Worm (Caenorhabditis elegans) whole organism, early embryonic: ENCODE results near the gene F26G1.10.

Experiments used
- F13C5.2 ChIP-seq: sonication (generic microtip); optimal IDR thresholded peaks from 2 replicates; lab custom pipeline; 2017; ENCODE audit warnings: mild to moderate bottlenecking, missing genetic modification characterization, inconsistent platforms, missing compliant biosample characterization
- aly-1 ChIP-seq: sonication (generic microtip); optimal IDR thresholded peaks from 2 replicates; lab custom pipeline; 2016; ENCODE audit warnings: missing genetic modification characterization, missing compliant biosample characterization
- ama-1 ChIP-seq: fragments of 150-350 bp; optimal IDR thresholded peaks from 2 replicates; lab custom pipeline; 2014
- ceh-13 ChIP-seq: fragments of 200-800 bp; sonication (Bioruptor generic); optimal IDR thresholded peaks from 2 replicates; lab custom pipeline; 2018; ENCODE audit warnings: mild to moderate bottlenecking, missing genetic modification characterization, missing compliant biosample characterization
- ceh-36 ChIP-seq: sonication (generic microtip); optimal IDR thresholded peaks from 2 replicates; lab custom pipeline; 2016; ENCODE audit warnings: missing genetic modification characterization, inconsistent platforms, missing compliant biosample characterization
- hmg-4 ChIP-seq: fragments of 200-800 bp; sonication (Bioruptor generic); optimal IDR thresholded peaks from 2 replicates; lab custom pipeline; 2018; ENCODE audit warnings: mild to moderate bottlenecking, missing genetic modification characterization, missing compliant biosample characterization
- hnd-1 ChIP-seq: sonication (generic microtip); optimal IDR thresholded peaks from 2 replicates; lab custom pipeline; 2016; ENCODE audit warnings: missing genetic modification characterization, missing compliant biosample characterization
- scrt-1 ChIP-seq: fragments of 200-800 bp; sonication (Bioruptor generic); IDR thresholded peaks from 2 replicates; pipeline ENCODE4 v1.3.6; 2022; ENCODE audit warnings: missing genetic modification characterization, missing compliant biosample characterization
- tbx-11 ChIP-seq: fragments of 200-800 bp; sonication (Bioruptor generic); IDR thresholded peaks from 2 replicates; pipeline ENCODE4 v1.3.6; 2022; ENCODE audit warnings: missing genetic modification characterization, missing compliant biosample characterization
- tbx-37 ChIP-seq: fragments of 200-800 bp; sonication (Bioruptor generic); conservative IDR thresholded peaks from 2 replicates; pipeline ENCODE4 v1.3.6; 2022; ENCODE audit warnings: missing genetic modification reagents, missing genetic modification characterization, missing compliant biosample characterization
- tra-4 ChIP-seq: sonication (generic microtip); optimal IDR thresholded peaks from 2 replicates; lab custom pipeline; 2017; ENCODE audit warnings: missing genetic modification characterization, missing compliant biosample characterization

- TF ChIP-seq ama-1 = no peak
- TF ChIP-seq hmg-4 = no peak
- no peak for TF ChIP-seq hnd-1 (tag; lab: Kevin White, UChicago)
- no peak for TF ChIP-seq ceh-36
- TF ChIP-seq F13C5.2 = no peak
- TF ChIP-seq aly-1 (tag; lab: Kevin White, UChicago) = no peak
- TF ChIP-seq tbx-37 (GFP tag; lab: Robert Waterston, UW) = no peak
- TF ChIP-seq tbx-11 (GFP tag; lab: Robert Waterston, UW) = no peak
- TF ChIP-seq scrt-1 (GFP tag; lab: Robert Waterston, UW) = no peak
- no peak for TF ChIP-seq tra-4 (tag; lab: Kevin White, UChicago)
- no peak for TF ChIP-seq ceh-13 (GFP tag; lab: Kevin White, UChicago)
Measured at ce11 chrII:4815356-4815755, 41.2 kb downstream of the F26G1.10 start.
